Worm (Caenorhabditis elegans): ENCODE results near the gene rps-13.

The rps-13 gene

DNA sequence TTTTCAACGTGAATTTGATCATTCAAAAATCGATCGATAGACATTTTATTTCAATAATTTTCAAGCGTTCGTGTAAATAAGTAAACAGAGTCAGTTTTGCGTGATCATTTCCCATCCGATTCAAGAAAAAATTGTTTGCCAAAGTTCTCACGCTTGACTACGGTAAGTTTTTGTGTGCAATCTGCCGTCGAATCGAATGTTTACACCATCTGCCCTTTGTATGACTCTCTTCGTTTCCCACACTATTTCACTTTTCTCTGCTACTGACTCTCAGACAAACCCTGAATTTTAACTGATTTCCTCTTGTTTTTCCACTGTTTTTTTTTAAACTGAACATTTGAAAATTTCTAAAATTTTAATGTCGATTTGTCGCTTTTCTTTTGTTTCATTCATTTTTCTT is 30.1 kb downstream of the rps-13 start:
- no peak for TF ChIP-seq mxl-1 (tag; optimal IDR thresholded peaks at IDR 0.05)
- peak in 1 of 3 experiments; percentile 56 for TF ChIP-seq lin-35 (GFP tag; optimal IDR thresholded peaks at IDR 0.05)
- TF ChIP-seq Y79H2A.3 (GFP tag; conservative IDR thresholded peaks at IDR 0.05), result no peak
- TF ChIP-seq dpff-1 (tag; optimal IDR thresholded peaks at IDR 0.05), result no peak
- TF ChIP-seq dpl-1 (GFP tag; optimal IDR thresholded peaks at IDR 0.05), result peak; percentile 17
- TF ChIP-seq dox-1 (GFP tag; IDR thresholded peaks at IDR 0.05), result peak; percentile 84
- no peak for TF ChIP-seq snpc-1.1 (tag; optimal IDR thresholded peaks at IDR 0.05; ENCODE audit: insufficient read depth)
- no peak for TF ChIP-seq ets-4 (GFP tag; optimal IDR thresholded peaks at IDR 0.05)
- 0 out of 2 replicates have a peak, but pooled peaks have one; percentile 28 for TF ChIP-seq Y53G8AR.9 (GFP tag; conservative IDR thresholded peaks at IDR 0.05)
- TF ChIP-seq nhr-179 (tag; optimal IDR thresholded peaks at IDR 0.05), result no peak
- peak; percentile 83 for TF ChIP-seq madf-6 (GFP tag; IDR thresholded peaks at IDR 0.05)
- peak; percentile 71 for TF ChIP-seq ZK185.1 (tag; optimal IDR thresholded peaks at IDR 0.05; ENCODE audit: poor library complexity, severe bottlenecking)
- TF ChIP-seq B0261.1 (tag; optimal IDR thresholded peaks at IDR 0.05), result no peak
- TF ChIP-seq ceh-91 (GFP tag; IDR thresholded peaks at IDR 0.05), result peak; percentile 66
- TF ChIP-seq mcd-1 (GFP tag; IDR thresholded peaks at IDR 0.05), result peak; percentile 63; the same call in 1 of the 2 replicates
- no peak for TF ChIP-seq unc-130 (GFP tag; optimal IDR thresholded peaks at IDR 0.05)
- TF ChIP-seq egl-18 (GFP tag; IDR thresholded peaks at IDR 0.05), result no peak
- peak; percentile 76 for TF ChIP-seq lin-40 (tag; optimal IDR thresholded peaks at IDR 0.05)
- TF ChIP-seq nhr-80 (tag; optimal IDR thresholded peaks at IDR 0.05), result peak; percentile 47
- no peak for TF ChIP-seq gei-17 (GFP tag; optimal IDR thresholded peaks at IDR 0.05)
- TF ChIP-seq madf-8 (GFP tag; conservative IDR thresholded peaks at IDR 0.05), result no peak; the same call in 1 of the 2 replicates
- no peak for TF ChIP-seq aptf-2 (GFP tag; conservative IDR thresholded peaks at IDR 0.05)
- TF ChIP-seq madf-3 (GFP tag; IDR thresholded peaks at IDR 0.05), result 0 out of 2 replicates have a peak, but pooled peaks have one; percentile 44
- 0 out of 2 replicates have a peak, but pooled peaks have one; percentile 38 for TF ChIP-seq nfyb-1 (GFP tag; IDR thresholded peaks at IDR 0.05)
- TF ChIP-seq lin-54 (GFP tag; optimal IDR thresholded peaks at IDR 0.05), result peak; percentile 70
- peak; percentile 73 for TF ChIP-seq rcor-1 (GFP tag; IDR thresholded peaks at IDR 0.05)
- no peak for TF ChIP-seq bed-1 (GFP tag; IDR thresholded peaks at IDR 0.05)
- no peak for TF ChIP-seq K11D2.4 (GFP tag; IDR thresholded peaks at IDR 0.05)
- TF ChIP-seq bed-2 (GFP tag; IDR thresholded peaks at IDR 0.05), result no peak
- no peak for TF ChIP-seq die-1 (tag; optimal IDR thresholded peaks at IDR 0.05)
- peak; percentile 97 for TF ChIP-seq hmg-1.2 (GFP tag; IDR thresholded peaks at IDR 0.05)
- TF ChIP-seq F37B4.10 (GFP tag; IDR thresholded peaks at IDR 0.05), result no peak
- peak; percentile 37 for TF ChIP-seq madf-10 (tag; optimal IDR thresholded peaks at IDR 0.05)
- TF ChIP-seq aptf-3 (GFP tag; IDR thresholded peaks at IDR 0.05), result no peak
- TF ChIP-seq F22D6.2 (tag; optimal IDR thresholded peaks at IDR 0.05), result no peak
- TF ChIP-seq T07F8.4 (tag; optimal IDR thresholded peaks at IDR 0.05), result no peak
- no peak for TF ChIP-seq F39B2.1 (GFP tag; IDR thresholded peaks at IDR 0.05)
- no peak for TF ChIP-seq lag-1 (GFP tag; IDR thresholded peaks at IDR 0.05)
- no peak for TF ChIP-seq Y67H2A.10 (GFP tag; conservative IDR thresholded peaks at IDR 0.05)
- peak; percentile 63 for TF ChIP-seq repo-1 (tag; optimal IDR thresholded peaks at IDR 0.05)
- TF ChIP-seq xnd-1 (tag; optimal IDR thresholded peaks at IDR 0.05), result peak; percentile 27
- peak in 1 of 2 experiments; percentile 11 for TF ChIP-seq let-607 (tag; optimal IDR thresholded peaks at IDR 0.05)
- TF ChIP-seq attf-6 (GFP tag; IDR thresholded peaks at IDR 0.05), result no peak
- TF ChIP-seq Y53F4B.3 (GFP tag; IDR thresholded peaks at IDR 0.05), result no peak
- no peak for TF ChIP-seq ztf-22 (GFP tag; optimal IDR thresholded peaks at IDR 0.05)
- TF ChIP-seq lin-26 (GFP tag; IDR thresholded peaks at IDR 0.05), result no peak
- no peak for TF ChIP-seq F57A8.1 (GFP tag; optimal IDR thresholded peaks at IDR 0.05)
- TF ChIP-seq mel-28 (tag; optimal IDR thresholded peaks at IDR 0.05; ENCODE audit: borderline replicate concordance), result no peak
- no peak for TF ChIP-seq hlh-12 (tag; optimal IDR thresholded peaks at IDR 0.05)

Measured in whole organism, young adult.